Fruit fly (Drosophila melanogaster) whole organism, embryonic: ENCODE results near the gene Gbs-70E.

ENCODE experiments used
- CG10366 ChIP-seq: fragments of 200-800 bp; sonication (Bioruptor generic); IDR thresholded peaks from 2 replicates; pipeline ENCODE4 v1.3.6; 2022; ENCODE audit warnings: missing biosample characterization, missing genetic modification characterization
- CG10565 ChIP-seq: fragments of 200-800 bp; sonication (Bioruptor generic); optimal IDR thresholded peaks from 3 replicates; lab custom pipeline; 2016; ENCODE audit warnings: missing biosample characterization, mild to moderate bottlenecking, missing genetic modification characterization
- CG10959 ChIP-seq: fragments of 200-800 bp; sonication (Bioruptor generic); IDR thresholded peaks from 2 replicates; pipeline ENCODE4 v1.3.6; 2022; ENCODE audit warnings: missing biosample characterization, missing genetic modification characterization
- CG13123 ChIP-seq: fragments of 200-800 bp; sonication (Bioruptor generic); optimal IDR thresholded peaks from 2 replicates; lab custom pipeline; 2016; ENCODE audit warnings: missing biosample characterization, missing genetic modification characterization
- CG13287 ChIP-seq: fragments of 200-800 bp; sonication (Bioruptor generic); IDR thresholded peaks from 2 replicates; pipeline ENCODE4 v1.3.6; 2022; ENCODE audit warnings: missing biosample characterization, missing genetic modification characterization; ENCODE audit not compliant: partially characterized antibody
- CG13424 ChIP-seq: fragments of 200-800 bp; sonication (Bioruptor generic); optimal IDR thresholded peaks from 2 replicates; lab custom pipeline; 2019; ENCODE audit warnings: missing biosample characterization, mild to moderate bottlenecking, missing genetic modification characterization, moderate library complexity
- CG15011 ChIP-seq: fragments of 200-800 bp; sonication (Bioruptor generic); optimal IDR thresholded peaks from 3 replicates; lab custom pipeline; 2018; ENCODE audit warnings: missing biosample characterization, mild to moderate bottlenecking, missing genetic modification characterization
- CG16815 ChIP-seq: fragments of 200-800 bp; sonication (Bioruptor generic); optimal IDR thresholded peaks from 3 replicates; lab custom pipeline; 2017; ENCODE audit warnings: missing biosample characterization, mild to moderate bottlenecking, missing genetic modification characterization
- CG2875 ChIP-seq: fragments of 200-800 bp; sonication (Bioruptor generic); optimal IDR thresholded peaks from 2 replicates; lab custom pipeline; 2017; ENCODE audit warnings: missing biosample characterization, mild to moderate bottlenecking, missing genetic modification characterization, missing genetic modification reagents
- CG30403 ChIP-seq: fragments of 200-800 bp; sonication (Bioruptor generic); optimal IDR thresholded peaks from 3 replicates; lab custom pipeline; 2016; ENCODE audit warnings: missing biosample characterization, missing genetic modification characterization
- CG3995 ChIP-seq: fragments of 200-800 bp; sonication (Bioruptor generic); optimal IDR thresholded peaks from 3 replicates; lab custom pipeline; 2016; ENCODE audit warnings: missing biosample characterization, missing genetic modification characterization
- CG5953 ChIP-seq: fragments of 200-800 bp; sonication (Bioruptor generic); IDR thresholded peaks from 2 replicates; pipeline ENCODE4 v1.3.6; 2022; ENCODE audit warnings: missing biosample characterization, missing genetic modification characterization
- CG6683 ChIP-seq: fragments of 200-800 bp; sonication (Bioruptor generic); optimal IDR thresholded peaks from 2 replicates; lab custom pipeline; 2017; ENCODE audit warnings: missing biosample characterization, mild to moderate bottlenecking, missing genetic modification characterization, missing genetic modification reagents
- CG7928 ChIP-seq: fragments of 200-800 bp; sonication (Bioruptor generic); optimal IDR thresholded peaks from 2 replicates; lab custom pipeline; 2017; ENCODE audit warnings: missing biosample characterization, mild to moderate bottlenecking, missing genetic modification characterization
- CG8290 ChIP-seq, 3 experiments: fragments of 200-800 bp; sonication (Bioruptor generic); optimal IDR thresholded peaks; 2 replicates each; lab custom pipeline; 2016 to 2019; ENCODE audit warnings: missing biosample characterization in 3 of 3, missing genetic modification characterization in 3 of 3, mild to moderate bottlenecking in 2 of 3, moderate library complexity in 1 of 3
- CoRest ChIP-seq: fragments of 200-800 bp; sonication (Bioruptor generic); optimal IDR thresholded peaks from 3 replicates; lab custom pipeline; 2018; ENCODE audit warnings: missing biosample characterization, mild to moderate bottlenecking, missing genetic modification characterization, moderate library complexity
- Dip3 ChIP-seq: fragments of 200-800 bp; sonication (Bioruptor generic); optimal IDR thresholded peaks from 3 replicates; lab custom pipeline; 2016; ENCODE audit warnings: missing biosample characterization, missing genetic modification characterization
- Doc2 ChIP-seq: fragments of 200-800 bp; sonication (Bioruptor generic); IDR thresholded peaks from 2 replicates; pipeline ENCODE4 v1.3.6; 2022; ENCODE audit warnings: missing biosample characterization, missing genetic modification characterization
- E2f2 ChIP-seq: fragments of 200-800 bp; sonication (Bioruptor generic); IDR thresholded peaks from 2 replicates; pipeline ENCODE4 v1.3.6; 2022; ENCODE audit warnings: missing biosample characterization, missing genetic modification characterization
- Hey ChIP-seq: fragments of 200-800 bp; sonication (Bioruptor generic); optimal IDR thresholded peaks from 3 replicates; lab custom pipeline; 2018; ENCODE audit warnings: missing biosample characterization, mild to moderate bottlenecking, missing genetic modification characterization
- Optix ChIP-seq: fragments of 200-800 bp; sonication (Bioruptor generic); IDR thresholded peaks from 3 replicates; pipeline ENCODE4 v1.3.6; 2022; ENCODE audit warnings: missing biosample characterization, missing genetic modification characterization
- Rfx ChIP-seq: fragments of 200-800 bp; sonication (Bioruptor generic); IDR thresholded peaks from 2 replicates; pipeline ENCODE4 v1.3.6; 2022; ENCODE audit warnings: missing biosample characterization, missing genetic modification characterization
- TFAM ChIP-seq: fragments of 200-800 bp; sonication (Bioruptor generic); optimal IDR thresholded peaks from 2 replicates; lab custom pipeline; 2017; ENCODE audit warnings: missing biosample characterization, missing genetic modification characterization, inconsistent platforms
- Usf ChIP-seq: fragments of 200-800 bp; sonication (Bioruptor generic); optimal IDR thresholded peaks from 2 replicates; lab custom pipeline; 2017; ENCODE audit warnings: missing genotype, missing biosample characterization, missing genetic modification characterization
- YL-1 ChIP-seq: fragments of 200-800 bp; sonication (Bioruptor generic); optimal IDR thresholded peaks from 3 replicates; lab custom pipeline; 2017; ENCODE audit warnings: missing biosample characterization, mild to moderate bottlenecking, missing genetic modification characterization
- btn ChIP-seq: fragments of 200-800 bp; sonication (Bioruptor generic); optimal IDR thresholded peaks from 2 replicates; lab custom pipeline; 2016; ENCODE audit warnings: missing biosample characterization, missing genetic modification characterization
- chn ChIP-seq: fragments of 200-800 bp; sonication (Bioruptor generic); optimal IDR thresholded peaks from 2 replicates; lab custom pipeline; 2016; ENCODE audit warnings: missing biosample characterization, missing genetic modification characterization
- corto ChIP-seq: fragments of 200-800 bp; sonication (Bioruptor generic); optimal IDR thresholded peaks from 2 replicates; lab custom pipeline; 2016; ENCODE audit warnings: missing biosample characterization, mild to moderate bottlenecking, missing genetic modification characterization, moderate library complexity
- crc ChIP-seq: fragments of 200-800 bp; sonication (Bioruptor generic); optimal IDR thresholded peaks from 2 replicates; lab custom pipeline; 2016; ENCODE audit warnings: missing biosample characterization, missing genetic modification characterization
- crp ChIP-seq, 2 experiments: fragments of 200-800 bp; sonication (Bioruptor generic); optimal IDR thresholded peaks; 2 replicates in 1 of 2; 3 replicates in 1 of 2; lab custom pipeline; 2017; ENCODE audit warnings: missing biosample characterization in 2 of 2, missing genetic modification characterization in 2 of 2, mild to moderate bottlenecking in 1 of 2, moderate library complexity in 1 of 2
- esg ChIP-seq: fragments of 200-800 bp; sonication (Bioruptor generic); conservative IDR thresholded peaks from 2 replicates; pipeline ENCODE4 v1.3.6; 2022; ENCODE audit warnings: missing biosample characterization, missing genetic modification characterization
- eyg ChIP-seq: fragments of 200-800 bp; sonication (Bioruptor generic); optimal IDR thresholded peaks from 3 replicates; lab custom pipeline; 2016; ENCODE audit warnings: missing biosample characterization, missing genetic modification characterization
- gcm ChIP-seq: fragments of 200-800 bp; sonication (Bioruptor generic); optimal IDR thresholded peaks from 2 replicates; lab custom pipeline; 2019; ENCODE audit warnings: missing biosample characterization, mild to moderate bottlenecking, missing genetic modification characterization, moderate library complexity
- grau ChIP-seq: fragments of 200-800 bp; optimal IDR thresholded peaks from 3 replicates; lab custom pipeline; 2019; ENCODE audit warnings: missing biosample characterization, mild to moderate bottlenecking, missing genetic modification characterization, moderate library complexity
- grn ChIP-seq: fragments of 200-800 bp; sonication (Bioruptor generic); optimal IDR thresholded peaks from 3 replicates; lab custom pipeline; 2017; ENCODE audit warnings: missing biosample characterization, missing genetic modification characterization
- her ChIP-seq: fragments of 200-800 bp; sonication (Bioruptor generic); optimal IDR thresholded peaks from 2 replicates; lab custom pipeline; 2016; ENCODE audit warnings: missing biosample characterization, missing genetic modification characterization
- lola ChIP-seq, 3 experiments: fragments of >200 bp in 2 of 3; fragments of 200-800 bp in 1 of 3; sonication (Bioruptor generic) in 1 of 3; optimal IDR thresholded peaks; 2 replicates each; lab custom pipeline; 2017 to 2019; ENCODE audit warnings: missing biosample characterization in 3 of 3, missing genetic modification characterization in 3 of 3, mild to moderate bottlenecking in 1 of 3, moderate library complexity in 1 of 3
- luna ChIP-seq: fragments of 200-800 bp; sonication (Bioruptor generic); optimal IDR thresholded peaks from 2 replicates; lab custom pipeline; 2016; ENCODE audit warnings: missing biosample characterization, missing genetic modification characterization
- run ChIP-seq: fragments of 200-800 bp; sonication (Bioruptor generic); optimal IDR thresholded peaks from 3 replicates; lab custom pipeline; 2018; ENCODE audit warnings: missing biosample characterization, mild to moderate bottlenecking, missing genetic modification characterization
- sc ChIP-seq, 3 experiments: fragments of >200 bp in 2 of 3; fragments of 200-800 bp in 1 of 3; sonication (Bioruptor generic) in 1 of 3; optimal IDR thresholded peaks; 2 replicates in 2 of 3; 3 replicates in 1 of 3; lab custom pipeline; 2017; ENCODE audit warnings: mild to moderate bottlenecking in 1 of 3, missing biosample characterization in 1 of 3, missing genetic modification characterization in 1 of 3, missing genetic modification reagents in 1 of 3
- sna ChIP-seq: fragments of 200-800 bp; sonication (Bioruptor generic); IDR thresholded peaks from 2 replicates; pipeline ENCODE4 v1.3.6; 2022; ENCODE audit warnings: missing biosample characterization, missing genetic modification characterization; ENCODE audit not compliant: partially characterized antibody
- sug ChIP-seq: fragments of 200-800 bp; optimal IDR thresholded peaks from 2 replicates; lab custom pipeline; 2019; ENCODE audit warnings: missing biosample characterization, mild to moderate bottlenecking, missing genetic modification characterization, moderate library complexity
- tio ChIP-seq: fragments of 200-800 bp; sonication (Bioruptor generic); optimal IDR thresholded peaks from 2 replicates; lab custom pipeline; 2017; ENCODE audit warnings: missing biosample characterization, missing genetic modification characterization, inconsistent platforms
- tna ChIP-seq: fragments of 200-800 bp; sonication (Bioruptor generic); IDR thresholded peaks from 2 replicates; pipeline ENCODE4 v1.3.6; 2022; ENCODE audit warnings: missing biosample characterization, missing genetic modification characterization; ENCODE audit not compliant: partially characterized antibody
- trem ChIP-seq: fragments of 200-800 bp; optimal IDR thresholded peaks from 3 replicates; lab custom pipeline; 2019; ENCODE audit warnings: missing biosample characterization, mild to moderate bottlenecking, missing genetic modification characterization, moderate library complexity
- unc-4 ChIP-seq: fragments of 200-800 bp; sonication (Bioruptor generic); IDR thresholded peaks from 2 replicates; pipeline ENCODE4 v1.3.6; 2022; ENCODE audit warnings: missing biosample characterization, missing genetic modification characterization; ENCODE audit not compliant: partially characterized antibody
- unpg ChIP-seq: fragments of 200-800 bp; sonication (Bioruptor generic); optimal IDR thresholded peaks from 3 replicates; lab custom pipeline; 2018; ENCODE audit warnings: missing biosample characterization, mild to moderate bottlenecking, missing genetic modification characterization, moderate library complexity
- zfh2 ChIP-seq: fragments of 200-800 bp; sonication (Bioruptor generic); optimal IDR thresholded peaks from 2 replicates; lab custom pipeline; 2016; ENCODE audit warnings: missing biosample characterization, missing genetic modification characterization

Gbs-70E gene

dm6 chr3L:14550839-14551415, at the start of gene Gbs-70E (continued):
- TF ChIP-seq run (peak; percentile 92), CG13123 (GFP tag; lab: Kevin White, UChicago) (peak; percentile 85), CG30403 (GFP tag; lab: Kevin White, UChicago) (peak; percentile 95), trem (tag; lab: Kevin White, UChicago) (peak; percentile 89), CG10565 (peak; percentile 64), YL-1 (peak; percentile 77), Rfx (GFP tag; lab: Robert Waterston, UW) (peak; percentile 93), Hey (tag; lab: Kevin White, UChicago) (peak; percentile 71), CG2875 (peak; percentile 86), grau (tag; lab: Kevin White, UChicago) (peak; percentile 93), CG3995 (GFP tag; lab: Kevin White, UChicago) (peak; percentile 41), E2f2 (GFP tag; lab: Robert Waterston, UW) (peak; percentile 77), luna (GFP tag; lab: Kevin White, UChicago) (peak; percentile 81), CG8290 (GFP tag; optimal IDR thresholded peaks at IDR 0.05; lab: Kevin White, UChicago) (peak; percentile 73), CG8290 (tag; optimal IDR thresholded peaks at IDR 0.05; lab: Kevin White, UChicago) (peak; percentile 33 to 40), sc (optimal IDR thresholded peaks at IDR 0.05; lab: Kevin White, UChicago) (no peak), sc (GFP tag; optimal IDR thresholded peaks at IDR 0.05; lab: Kevin White, UChicago) (peak; percentile 85), tio (peak; percentile 76), CG13287 (GFP tag; lab: Robert Waterston, UW) (peak; percentile 62; the same call in 1 of the 2 replicates), grn (GFP tag; lab: Kevin White, UChicago) (peak; percentile 66), CG6683 (peak; percentile 67), unpg (GFP tag; lab: Kevin White, UChicago) (peak; percentile 94), zfh2 (GFP tag; lab: Kevin White, UChicago) (peak; percentile 80), CG16815 (peak; percentile 80), lola (GFP tag; optimal IDR thresholded peaks at IDR 0.05; lab: Kevin White, UChicago) (peak in 1 of 3 experiments; percentile 92), CG10959 (GFP tag; lab: Robert Waterston, UW) (no peak; the same call in 1 of the 2 replicates), Doc2 (GFP tag; lab: Robert Waterston, UW) (no peak), CG13424 (tag; lab: Kevin White, UChicago) (peak; percentile 93), her (GFP tag; lab: Kevin White, UChicago) (peak; percentile 92), CG5953 (GFP tag; lab: Robert Waterston, UW) (peak; percentile 68; the same call in 1 of the 2 replicates), crc (GFP tag; lab: Kevin White, UChicago) (peak; percentile 88), CG10366 (GFP tag; lab: Robert Waterston, UW) (peak; percentile 88), CoRest (tag; lab: Kevin White, UChicago) (peak; percentile 94), Usf (GFP tag; lab: Kevin White, UChicago) (peak; percentile 68), TFAM (GFP tag; lab: Kevin White, UChicago) (peak; percentile 59), tna (GFP tag; lab: Robert Waterston, UW) (peak; percentile 53; the same call in 1 of the 2 replicates), gcm (GFP tag; lab: Kevin White, UChicago) (peak; percentile 94), Optix (GFP tag; lab: Robert Waterston, UW) (no peak), esg (peak; percentile 89), eyg (GFP tag; lab: Kevin White, UChicago) (peak; percentile 87), CG15011 (GFP tag; lab: Kevin White, UChicago) (peak; percentile 83), unc-4 (GFP tag; lab: Robert Waterston, UW) (no peak), sug (tag; lab: Kevin White, UChicago) (peak; percentile 89), btn (GFP tag; lab: Kevin White, UChicago) (peak; percentile 79), sna (GFP tag; lab: Robert Waterston, UW) (peak; percentile 30; the same call in 1 of the 2 replicates), chn (peak; percentile 83), corto (peak; percentile 86), Dip3 (GFP tag; lab: Kevin White, UChicago) (peak; percentile 79), CG7928 (GFP tag; lab: Kevin White, UChicago) (peak; percentile 52), crp (GFP tag; optimal IDR thresholded peaks at IDR 0.05; lab: Kevin White, UChicago) (peak in 1 of 2 experiments; percentile 45)
